Worm (Caenorhabditis elegans) whole organism, L4 larva: ENCODE data around the gene nspc-20.

Experiments
- D1046.2 ChIP-seq: fragments of 200-800 bp; sonication (Bioruptor generic); IDR thresholded peaks from 2 replicates; pipeline ENCODE4 v1.3.6; 2022; ENCODE audit warnings: missing genetic modification characterization, missing compliant biosample characterization
- F10B5.3 ChIP-seq: sonication (generic microtip); optimal IDR thresholded peaks from 2 replicates; lab custom pipeline; 2016; ENCODE audit warnings: mild to moderate bottlenecking, missing genetic modification characterization, missing compliant biosample characterization
- F49E8.2 ChIP-seq: sonication (generic microtip); optimal IDR thresholded peaks from 2 replicates; lab custom pipeline; 2016; ENCODE audit warnings: missing compliant biosample characterization, mild to moderate bottlenecking, missing genetic modification characterization, borderline replicate concordance
- Y75B8A.6 ChIP-seq: fragments of 200-800 bp; sonication (Bioruptor generic); IDR thresholded peaks from 2 replicates; pipeline ENCODE4 v1.3.6; 2022; ENCODE audit warnings: missing genetic modification reagents, missing genetic modification characterization, missing compliant biosample characterization
- ZK337.2 ChIP-seq: fragments of 200-800 bp; sonication (Bioruptor generic); IDR thresholded peaks from 2 replicates; pipeline ENCODE4 v1.3.6; 2022; ENCODE audit warnings: missing genetic modification reagents, missing genetic modification characterization, missing compliant biosample characterization
- aha-1 ChIP-seq: fragments of 150-350 bp; peaks from one replicate; lab custom pipeline; 2014; ENCODE audit warnings: missing biosample characterization, missing genetic modification characterization
- aly-2 ChIP-seq: sonication (generic microtip); optimal IDR thresholded peaks from 2 replicates; lab custom pipeline; 2018; ENCODE audit warnings: missing biosample characterization, missing genetic modification characterization
- ama-1 ChIP-seq: fragments of 150-350 bp; optimal IDR thresholded peaks from 2 replicates; lab custom pipeline; 2014; ENCODE audit warnings: inconsistent platforms, mixed read lengths
- ceh-20 ChIP-seq: fragments of 200-800 bp; sonication (Bioruptor generic); IDR thresholded peaks from 2 replicates; pipeline ENCODE4 v1.3.6; 2022; ENCODE audit warnings: missing genetic modification reagents, missing genetic modification characterization, missing compliant biosample characterization
- ceh-44 ChIP-seq: fragments of 200-800 bp; sonication (Bioruptor generic); IDR thresholded peaks from 2 replicates; pipeline ENCODE4 v1.3.6; 2022; ENCODE audit warnings: missing genetic modification reagents, missing genetic modification characterization, missing compliant biosample characterization
- cey-2 ChIP-seq: sonication (generic microtip); optimal IDR thresholded peaks from 3 replicates; lab custom pipeline; 2017; ENCODE audit warnings: missing genetic modification characterization, mild to moderate bottlenecking, missing compliant biosample characterization, antibody characterized with exemption, borderline replicate concordance; ENCODE audit not compliant: insufficient read depth
- daf-8 ChIP-seq: fragments of 200-800 bp; sonication (Bioruptor generic); IDR thresholded peaks from 2 replicates; pipeline ENCODE4 v1.3.6; 2022; ENCODE audit warnings: missing genetic modification characterization, missing compliant biosample characterization
- dmd-8 ChIP-seq: fragments of 200-800 bp; sonication (Bioruptor generic); IDR thresholded peaks from 2 replicates; pipeline ENCODE4 v1.3.6; 2022; ENCODE audit warnings: missing genetic modification characterization, missing compliant biosample characterization
- dmd-9 ChIP-seq: fragments of 200-800 bp; sonication (Bioruptor generic); IDR thresholded peaks from 2 replicates; pipeline ENCODE4 v1.3.6; 2022; ENCODE audit warnings: missing genetic modification reagents, missing genetic modification characterization, missing compliant biosample characterization
- dpl-1 ChIP-seq: fragments of 150-350 bp; optimal IDR thresholded peaks from 2 replicates; lab custom pipeline; 2014; ENCODE audit warnings: missing biosample characterization, missing genetic modification reagents, missing genetic modification characterization
- dve-1 ChIP-seq: sonication (generic microtip); optimal IDR thresholded peaks from 2 replicates; lab custom pipeline; 2017; ENCODE audit warnings: antibody characterized with exemption, mild to moderate bottlenecking, missing genetic modification characterization, missing compliant biosample characterization; ENCODE audit not compliant: insufficient read depth
- egl-27 ChIP-seq: sonication (generic microtip); optimal IDR thresholded peaks from 3 replicates; lab custom pipeline; 2017; ENCODE audit warnings: missing biosample characterization, missing genetic modification reagents, missing genetic modification characterization
- egl-43 ChIP-seq: fragments of 200-800 bp; sonication (Bioruptor generic); IDR thresholded peaks from 2 replicates; pipeline ENCODE4 v1.3.6; 2022; ENCODE audit warnings: missing genetic modification reagents, missing genetic modification characterization, missing compliant biosample characterization
- fkh-10 ChIP-seq: fragments of 150-350 bp; optimal IDR thresholded peaks from 2 replicates; lab custom pipeline; 2014; ENCODE audit warnings: missing biosample characterization, missing genetic modification reagents, missing genetic modification characterization
- gei-8 ChIP-seq: fragments of 200-800 bp; sonication (Bioruptor generic); optimal IDR thresholded peaks from 2 replicates; lab custom pipeline; 2018; ENCODE audit warnings: mild to moderate bottlenecking, missing genetic modification characterization, missing compliant biosample characterization
- hif-1 ChIP-seq, 2 experiments: sonication (generic microtip); optimal IDR thresholded peaks; 2 replicates each; lab custom pipeline; 2016 to 2017; ENCODE audit warnings: missing compliant biosample characterization in 2 of 2, missing genetic modification characterization in 2 of 2, missing genetic modification reagents in 2 of 2, missing genotype in 2 of 2, mild to moderate bottlenecking in 1 of 2
- hmg-1.1 ChIP-seq: fragments of 200-800 bp; sonication (Bioruptor generic); IDR thresholded peaks from 2 replicates; pipeline ENCODE4 v1.3.6; 2022; ENCODE audit warnings: missing genetic modification reagents, missing genetic modification characterization, missing compliant biosample characterization
- jun-1 ChIP-seq: fragments of 150-350 bp; optimal IDR thresholded peaks from 2 replicates; lab custom pipeline; 2014; ENCODE audit warnings: missing biosample characterization, missing genetic modification reagents, missing genetic modification characterization
- lim-7 ChIP-seq: fragments of 200-800 bp; sonication (Bioruptor generic); IDR thresholded peaks from 2 replicates; pipeline ENCODE4 v1.3.6; 2022; ENCODE audit warnings: missing genetic modification characterization, missing compliant biosample characterization
- lin-15B ChIP-seq: fragments of 150-350 bp; sonication (generic microtip); optimal IDR thresholded peaks from 3 replicates; lab custom pipeline; 2014; ENCODE audit warnings: missing biosample characterization, missing genetic modification characterization
- lsy-2 ChIP-seq, 2 experiments: fragments of 150-350 bp in 1 of 2; sonication (generic microtip) in 1 of 2; optimal IDR thresholded peaks; 2 replicates each; lab custom pipeline; 2014 to 2017; ENCODE audit warnings: missing biosample characterization in 2 of 2, missing genetic modification characterization in 2 of 2
- madf-9 ChIP-seq: fragments of 200-800 bp; sonication (Bioruptor generic); conservative IDR thresholded peaks from 2 replicates; pipeline ENCODE4 v1.3.6; 2022; ENCODE audit warnings: missing genetic modification reagents, missing genetic modification characterization, missing compliant biosample characterization
- mdl-1 ChIP-seq, 2 experiments: fragments of 150-350 bp in 1 of 2; sonication (generic microtip) in 1 of 2; optimal IDR thresholded peaks; 2 replicates each; lab custom pipeline; 2014 to 2017; ENCODE audit warnings: missing biosample characterization in 2 of 2, missing genetic modification characterization in 2 of 2
- mep-1 ChIP-seq: fragments of 150-350 bp; sonication (generic microtip); optimal IDR thresholded peaks from 3 replicates; lab custom pipeline; 2014; ENCODE audit warnings: missing biosample characterization, missing genetic modification characterization
- mxl-2 ChIP-seq: fragments of 200-800 bp; sonication (Bioruptor generic); conservative IDR thresholded peaks from 2 replicates; pipeline ENCODE4 v1.3.6; 2022; ENCODE audit warnings: missing genetic modification reagents, missing genetic modification characterization, missing compliant biosample characterization
- mxl-3 ChIP-seq: fragments of 200-800 bp; sonication (Bioruptor generic); optimal IDR thresholded peaks from 2 replicates; lab custom pipeline; 2018; ENCODE audit warnings: mild to moderate bottlenecking, missing genetic modification characterization, missing compliant biosample characterization
- nhr-10 ChIP-seq: fragments of 150-350 bp; optimal IDR thresholded peaks from 2 replicates; lab custom pipeline; 2014; ENCODE audit warnings: missing biosample characterization, missing genetic modification characterization
- nhr-102 ChIP-seq: sonication (generic microtip); optimal IDR thresholded peaks from 2 replicates; lab custom pipeline; 2016; ENCODE audit warnings: mild to moderate bottlenecking, missing genetic modification characterization, moderate library complexity, missing compliant biosample characterization
- nhr-11 ChIP-seq: fragments of 150-350 bp; optimal IDR thresholded peaks from 2 replicates; lab custom pipeline; 2014; ENCODE audit warnings: missing biosample characterization, missing genetic modification characterization
- nhr-237 ChIP-seq: sonication (generic microtip); optimal IDR thresholded peaks from 2 replicates; lab custom pipeline; 2017; ENCODE audit warnings: missing biosample characterization, missing genetic modification characterization
- nhr-28 ChIP-seq: fragments of 150-350 bp; optimal IDR thresholded peaks from 2 replicates; lab custom pipeline; 2014; ENCODE audit warnings: missing biosample characterization, missing genetic modification characterization
- nhr-41 ChIP-seq: fragments of 200-800 bp; sonication (Bioruptor generic); IDR thresholded peaks from 2 replicates; pipeline ENCODE4 v1.3.6; 2022; ENCODE audit warnings: missing genetic modification reagents, missing genetic modification characterization, missing compliant biosample characterization
- nhr-42 ChIP-seq: fragments of 200-800 bp; sonication (Bioruptor generic); IDR thresholded peaks from 2 replicates; pipeline ENCODE4 v1.3.6; 2022; ENCODE audit warnings: missing genetic modification characterization, missing compliant biosample characterization
- nhr-48 ChIP-seq: sonication (generic microtip); optimal IDR thresholded peaks from 2 replicates; lab custom pipeline; 2016; ENCODE audit warnings: mild to moderate bottlenecking, missing genetic modification characterization, missing compliant biosample characterization
- php-3 ChIP-seq: fragments of 200-800 bp; sonication (Bioruptor generic); IDR thresholded peaks from 2 replicates; pipeline ENCODE4 v1.3.6; 2022; ENCODE audit warnings: missing genetic modification reagents, missing genetic modification characterization, missing compliant biosample characterization
- rbr-2 ChIP-seq: sonication (generic microtip); optimal IDR thresholded peaks from 2 replicates; lab custom pipeline; 2016; ENCODE audit warnings: missing genotype, missing genetic modification characterization, missing compliant biosample characterization
- skn-1 ChIP-seq: fragments of 150-350 bp; optimal IDR thresholded peaks from 2 replicates; lab custom pipeline; 2014; ENCODE audit warnings: missing biosample characterization, missing genetic modification characterization
- snpc-4 ChIP-seq: fragments of 150-350 bp; optimal IDR thresholded peaks from 2 replicates; lab custom pipeline; 2014; ENCODE audit warnings: missing biosample characterization, missing genetic modification characterization
- spr-1 ChIP-seq: sonication (generic microtip); optimal IDR thresholded peaks from 2 replicates; lab custom pipeline; 2016; ENCODE audit warnings: mild to moderate bottlenecking, missing genetic modification characterization, missing compliant biosample characterization
- spr-3 ChIP-seq: fragments of 200-800 bp; sonication (Bioruptor generic); optimal IDR thresholded peaks from 2 replicates; lab custom pipeline; 2018; ENCODE audit warnings: mild to moderate bottlenecking, missing genetic modification characterization, missing compliant biosample characterization
- unc-39 ChIP-seq: sonication (generic microtip); optimal IDR thresholded peaks from 2 replicates; lab custom pipeline; 2017; ENCODE audit warnings: missing biosample characterization, missing genetic modification characterization
- vab-7 ChIP-seq: fragments of 200-800 bp; sonication (Bioruptor generic); IDR thresholded peaks from 2 replicates; pipeline ENCODE4 v1.3.6; 2022; ENCODE audit warnings: missing genetic modification reagents, missing genetic modification characterization, missing compliant biosample characterization
- zag-1 ChIP-seq: fragments of 150-350 bp; optimal IDR thresholded peaks from 2 replicates; lab custom pipeline; 2014; ENCODE audit warnings: missing biosample characterization, missing genetic modification characterization
- zfp-3 ChIP-seq: fragments of 200-800 bp; sonication (Bioruptor generic); conservative IDR thresholded peaks from 2 replicates; pipeline ENCODE4 v1.3.6; 2022; ENCODE audit warnings: missing genetic modification reagents, missing genetic modification characterization, missing compliant biosample characterization
- zip-11 ChIP-seq: fragments of 200-800 bp; sonication (Bioruptor generic); IDR thresholded peaks from 2 replicates; pipeline ENCODE4 v1.3.6; 2022; ENCODE audit warnings: missing genetic modification characterization, missing compliant biosample characterization
- ztf-7 ChIP-seq: fragments of 150-350 bp; optimal IDR thresholded peaks from 2 replicates; lab custom pipeline; 2014; ENCODE audit warnings: missing biosample characterization, missing genetic modification characterization

nspc-20 gene

DNA sequence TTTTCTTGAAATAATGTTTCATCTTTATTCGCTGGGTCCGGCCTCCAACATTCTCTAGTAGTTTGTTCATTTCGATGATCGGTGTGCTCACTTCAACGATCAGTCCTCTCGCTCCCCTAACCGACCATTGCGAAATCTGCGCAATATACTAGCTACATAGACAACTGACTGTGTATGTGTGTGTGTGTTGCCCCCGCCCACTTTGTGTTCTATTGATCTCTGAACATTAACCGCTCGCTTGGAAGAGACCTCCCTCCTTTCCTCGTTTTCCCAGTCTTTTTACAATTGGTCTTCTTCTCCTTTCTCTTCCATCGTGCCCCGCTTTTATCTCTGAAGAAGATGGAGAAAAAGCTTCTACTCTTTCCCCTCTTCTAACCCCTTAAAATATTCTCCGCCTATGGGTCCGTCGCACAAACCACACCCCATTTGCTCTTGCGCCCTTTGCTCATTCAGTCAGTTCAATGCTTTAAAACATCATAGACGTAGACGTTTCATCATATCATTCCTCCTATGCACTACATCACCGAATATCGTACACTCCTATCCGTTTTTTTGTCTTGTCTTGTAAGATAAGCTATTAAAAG lies 27.4 kb upstream of the nspc-20 start (continued):
- TF ChIP-seq nhr-41, result no peak
- no peak for TF ChIP-seq ceh-44 (GFP tag; lab: Robert Waterston, UW)
- peak; percentile 1 for TF ChIP-seq mxl-3 (GFP tag; lab: Kevin White, UChicago)
- no peak for TF ChIP-seq F10B5.3 (tag; lab: Kevin White, UChicago)
- no peak for TF ChIP-seq ama-1 (lab: Kevin White, UChicago)
- no peak for TF ChIP-seq nhr-42
- TF ChIP-seq dve-1, result peak; percentile 47
- no peak for TF ChIP-seq aly-2 (tag; lab: Kevin White, UChicago)
- TF ChIP-seq nhr-237 (tag; lab: Kevin White, UChicago), result no peak
- TF ChIP-seq egl-43, result no peak
- no peak for TF ChIP-seq nhr-11 (tag; lab: Kevin White, UChicago)
- TF ChIP-seq lim-7 (GFP tag; lab: Robert Waterston, UW), result no peak
- peak; percentile 81 for TF ChIP-seq hmg-1.1 (GFP tag; lab: Robert Waterston, UW)
- TF ChIP-seq egl-27 (tag; lab: Kevin White, UChicago), result no peak
- no peak for TF ChIP-seq nhr-10 (tag; lab: Kevin White, UChicago)
- TF ChIP-seq nhr-28 (tag; lab: Kevin White, UChicago), result peak; percentile 77
- TF ChIP-seq php-3, result no peak
- no peak for TF ChIP-seq F49E8.2 (tag; lab: Kevin White, UChicago)
- TF ChIP-seq zfp-3 (GFP tag; lab: Robert Waterston, UW), result no peak
- TF ChIP-seq dmd-9, result no peak
- no peak for TF ChIP-seq jun-1 (tag; lab: Kevin White, UChicago)
- TF ChIP-seq zag-1 (tag; lab: Kevin White, UChicago), result no peak
- no peak for TF ChIP-seq gei-8
- no peak for TF ChIP-seq madf-9
- TF ChIP-seq skn-1 (tag; lab: Kevin White, UChicago), result no peak
- peak; percentile 82 for TF ChIP-seq ztf-7 (tag; lab: Kevin White, UChicago)
- TF ChIP-seq ceh-20 (GFP tag; lab: Robert Waterston, UW), result no peak
- no peak for TF ChIP-seq ZK337.2 (GFP tag; lab: Robert Waterston, UW)
- peak; percentile 5 for TF ChIP-seq nhr-48 (tag; lab: Kevin White, UChicago)
- TF ChIP-seq daf-8, result no peak
- TF ChIP-seq dpl-1 (GFP tag; lab: Kevin White, UChicago), result no peak
- no peak for TF ChIP-seq nhr-102 (tag; lab: Kevin White, UChicago)
- no peak for TF ChIP-seq dmd-8 (GFP tag; lab: Robert Waterston, UW)
- peak; percentile 60 for TF ChIP-seq mep-1 (tag; lab: Kevin White, UChicago)
- TF ChIP-seq lin-15B, result no peak
- TF ChIP-seq snpc-4, result no peak
- no peak for TF ChIP-seq spr-1 (tag; lab: Kevin White, UChicago)
- TF ChIP-seq unc-39 (tag; lab: Kevin White, UChicago), result no peak
- TF ChIP-seq D1046.2, result no peak
- TF ChIP-seq vab-7 (GFP tag; lab: Robert Waterston, UW), result no peak
- TF ChIP-seq mdl-1 (tag; optimal IDR thresholded peaks at IDR 0.05; lab: Kevin White, UChicago), result peak in 1 of 2 experiments; percentile 79
- TF ChIP-seq spr-3 (GFP tag; lab: Kevin White, UChicago), result no peak
- TF ChIP-seq rbr-2, result peak; percentile 19
- peak in 1 of 2 experiments; percentile 76 for TF ChIP-seq hif-1 (tag; optimal IDR thresholded peaks at IDR 0.05; lab: Kevin White, UChicago)
- no peak for TF ChIP-seq fkh-10 (GFP tag; lab: Kevin White, UChicago)
- no peak for TF ChIP-seq mxl-2
- TF ChIP-seq Y75B8A.6, result no peak
- TF ChIP-seq cey-2, result no peak
- no peak for TF ChIP-seq zip-11 (GFP tag; lab: Robert Waterston, UW)
- TF ChIP-seq aha-1 (tag; lab: Kevin White, UChicago), result peak; percentile 96
- peak in 1 of 2 experiments; percentile 18 for TF ChIP-seq lsy-2 (tag; optimal IDR thresholded peaks at IDR 0.05; lab: Kevin White, UChicago)
